Fruit fly (Drosophila melanogaster): ENCODE measurements around the gene mRpL11.

mRpL11 gene

dm6 chr3R:14477085-14477762 lies 34.4 kb upstream of the mRpL11 start (continued):
- no peak for TF ChIP-seq CG3407 (GFP tag; optimal IDR thresholded peaks at IDR 0.05)
- TF ChIP-seq sima (GFP tag; optimal IDR thresholded peaks at IDR 0.05): no peak
- no peak for TF ChIP-seq CG2202 (tag; optimal IDR thresholded peaks at IDR 0.05)
- no peak for TF ChIP-seq B-H1 (GFP tag; IDR thresholded peaks at IDR 0.05)
- TF ChIP-seq CG3163 (GFP tag; optimal IDR thresholded peaks at IDR 0.05): no peak
- no peak for TF ChIP-seq Six4 (GFP tag; optimal IDR thresholded peaks at IDR 0.05)
- TF ChIP-seq bigmax (GFP tag; optimal IDR thresholded peaks at IDR 0.05): no peak
- no peak for TF ChIP-seq tll (GFP tag; optimal IDR thresholded peaks at IDR 0.05)
- TF ChIP-seq CG13624 (GFP tag; optimal IDR thresholded peaks at IDR 0.05): peak; percentile 66
- no peak for TF ChIP-seq pb (GFP tag; optimal IDR thresholded peaks at IDR 0.05)
- no peak for TF ChIP-seq vfl (GFP tag; optimal IDR thresholded peaks at IDR 0.05)
- TF ChIP-seq CG11504 (tag; optimal IDR thresholded peaks at IDR 0.05): no peak
- TF ChIP-seq CG17802 (tag; optimal IDR thresholded peaks at IDR 0.05): no peak
- no peak for TF ChIP-seq kni (GFP tag; optimal IDR thresholded peaks at IDR 0.05)
- TF ChIP-seq Spps (tag; optimal IDR thresholded peaks at IDR 0.05): no peak
- no peak for TF ChIP-seq ac (GFP tag; optimal IDR thresholded peaks at IDR 0.05)
- no peak for TF ChIP-seq grn (GFP tag; optimal IDR thresholded peaks at IDR 0.05)
- TF ChIP-seq HLHmδ (GFP tag; optimal IDR thresholded peaks at IDR 0.05): no peak
- no peak for TF ChIP-seq ssp (GFP tag; IDR thresholded peaks at IDR 0.05)
- TF ChIP-seq CG18262 (tag; optimal IDR thresholded peaks at IDR 0.05): no peak
- TF ChIP-seq CG12104 (GFP tag; optimal IDR thresholded peaks at IDR 0.05): no peak
- TF ChIP-seq HLH4C (GFP tag; IDR thresholded peaks at IDR 0.05; ENCODE audit: partially characterized antibody): no peak
- TF ChIP-seq Hr39 (optimal IDR thresholded peaks at IDR 0.05): no peak
- no peak for TF ChIP-seq nerfin-1 (tag; optimal IDR thresholded peaks at IDR 0.05)
- no peak for TF ChIP-seq ham (GFP tag; IDR thresholded peaks at IDR 0.05)
- no peak for TF ChIP-seq Dfd (GFP tag; optimal IDR thresholded peaks at IDR 0.05)
- TF ChIP-seq Opbp (GFP tag; IDR thresholded peaks at IDR 0.05; ENCODE audit: partially characterized antibody): no peak
- TF ChIP-seq Xbp1 (GFP tag; optimal IDR thresholded peaks at IDR 0.05): no peak
- TF ChIP-seq Sry-β (GFP tag; optimal IDR thresholded peaks at IDR 0.05): no peak
- peak; percentile 39; the same call in 1 of the 2 replicates for TF ChIP-seq CG4360 (GFP tag; IDR thresholded peaks at IDR 0.05)
- TF ChIP-seq onecut (GFP tag; IDR thresholded peaks at IDR 0.05): no peak
- TF ChIP-seq CG5245 (GFP tag; optimal IDR thresholded peaks at IDR 0.05): no peak
- TF ChIP-seq salm (tag; optimal IDR thresholded peaks at IDR 0.05): peak; percentile 14
- 0 out of 4 replicates have a peak, but pooled peaks have one; percentile 60 for TF ChIP-seq chinmo (GFP tag; IDR thresholded peaks at IDR 0.05; ENCODE audit: partially characterized antibody)
- no peak for TF ChIP-seq Lim3 (GFP tag; IDR thresholded peaks at IDR 0.05)
- no peak for TF ChIP-seq CG1792 (GFP tag; optimal IDR thresholded peaks at IDR 0.05)
- no peak for TF ChIP-seq E2f2 (GFP tag; IDR thresholded peaks at IDR 0.05)
- TF ChIP-seq BtbVII (GFP tag; optimal IDR thresholded peaks at IDR 0.05): no peak
- no peak for TF ChIP-seq CG9609 (GFP tag; optimal IDR thresholded peaks at IDR 0.05)
- TF ChIP-seq Gsc (GFP tag; IDR thresholded peaks at IDR 0.05): no peak
- TF ChIP-seq slou (GFP tag; optimal IDR thresholded peaks at IDR 0.05): no peak
- 0 out of 2 replicates have a peak, but pooled peaks have one; percentile 9 for TF ChIP-seq vvl (GFP tag; IDR thresholded peaks at IDR 0.05)
- no peak for TF ChIP-seq Drgx (GFP tag; IDR thresholded peaks at IDR 0.05)
- TF ChIP-seq oc (tag; optimal IDR thresholded peaks at IDR 0.05): no peak
- TF ChIP-seq hbn (GFP tag; IDR thresholded peaks at IDR 0.05; ENCODE audit: partially characterized antibody): no peak
- no peak for TF ChIP-seq ro (GFP tag; IDR thresholded peaks at IDR 0.05)
- TF ChIP-seq Atf6 (GFP tag; IDR thresholded peaks at IDR 0.05): no peak
- TF ChIP-seq CG15601 (tag; optimal IDR thresholded peaks at IDR 0.05): no peak
- TF ChIP-seq btn (GFP tag; optimal IDR thresholded peaks at IDR 0.05): no peak
- no peak for TF ChIP-seq Sox100B (GFP tag; optimal IDR thresholded peaks at IDR 0.05)
- TF ChIP-seq CG3838 (GFP tag; optimal IDR thresholded peaks at IDR 0.05): no peak

All from whole organism, embryonic.